Worm (Caenorhabditis elegans) whole organism, late embryonic: ENCODE data around the gene F59A6.13.

Experiments used
- F13H6.1 ChIP-seq: sonication (generic microtip); optimal IDR thresholded peaks from 2 replicates; lab custom pipeline; 2016; ENCODE audit warnings: missing genetic modification characterization, missing compliant biosample characterization
- fkh-10 ChIP-seq: fragments of 150-350 bp; optimal IDR thresholded peaks from 2 replicates; lab custom pipeline; 2014; ENCODE audit warnings: missing biosample characterization, missing genetic modification reagents, missing genetic modification characterization
- hlh-30 ChIP-seq: sonication (generic microtip); optimal IDR thresholded peaks from 2 replicates; lab custom pipeline; 2017; ENCODE audit warnings: antibody characterized with exemption, missing genetic modification characterization, missing compliant biosample characterization; ENCODE audit not compliant: insufficient read depth
- pqm-1 ChIP-seq: sonication (generic microtip); optimal IDR thresholded peaks from 2 replicates; lab custom pipeline; 2016; ENCODE audit warnings: missing genetic modification characterization, missing compliant biosample characterization
- zip-5 ChIP-seq: sonication (generic microtip); optimal IDR thresholded peaks from 2 replicates; lab custom pipeline; 2016; ENCODE audit warnings: missing genetic modification characterization, missing compliant biosample characterization

- no peak for TF ChIP-seq F13H6.1 (tag; lab: Kevin White, UChicago)
- TF ChIP-seq zip-5 (tag; lab: Kevin White, UChicago) = no peak
- no peak for TF ChIP-seq pqm-1 (tag; lab: Kevin White, UChicago)
- TF ChIP-seq fkh-10 (GFP tag; lab: Kevin White, UChicago) = no peak
- no peak for TF ChIP-seq hlh-30 (tag; lab: Kevin White, UChicago)
Measured at ce11 chrII:5016144-5016543, 6.5 kb upstream of the F59A6.13 start.
